Fruit fly (Drosophila melanogaster) whole organism, larva: ENCODE measurements around the gene put.
A peak's percentile ranks its signal among the peaks of the same experiment; 100 is the strongest.

ENCODE experiments used
- noc ChIP-seq: fragments of 200-800 bp; sonication (Bioruptor generic); optimal IDR thresholded peaks from 3 replicates; lab custom pipeline; 2019; ENCODE audit warnings: missing biosample characterization, mild to moderate bottlenecking, missing genetic modification characterization, moderate library complexity

The put gene

dm6 chr3R:14653039-14653852 is 27.7 kb upstream of the put start:
- no peak for TF ChIP-seq noc (tag; lab: Kevin White, UChicago)

- TF ChIP-seq noc (tag; lab: Kevin White, UChicago) = no peak
Measured at dm6 chr3R:14652301-14652880, 26.9 kb upstream of the put start.

- peak; percentile 3 for TF ChIP-seq noc (tag; lab: Kevin White, UChicago)
Measured at dm6 chr3R:14651076-14651662, 25.7 kb upstream of the put start.

dm6 chr3R:14650367-14650766 is 24.9 kb upstream of the put start:
- no peak for TF ChIP-seq noc (tag; lab: Kevin White, UChicago)

- TF ChIP-seq noc (tag; lab: Kevin White, UChicago) = peak; percentile 96
Measured at dm6 chr3R:14649307-14650239, 24.1 kb upstream of the put start.

- TF ChIP-seq noc (tag; lab: Kevin White, UChicago) = no peak
Measured at dm6 chr3R:14642463-14642862, 17.0 kb upstream of the put start, which contains the start of gene CG7886. TSS of gene CG7886 (minus strand) at chr3R:14642563.

- TF ChIP-seq noc (tag; lab: Kevin White, UChicago) = no peak
Measured at dm6 chr3R:14631911-14632310, 6.4 kb upstream of the put start.

dm6 chr3R:14630119-14630623 is 4.7 kb upstream of the put start, which contains the start of gene Cad88C:
TSS of gene Cad88C (plus strand) at chr3R:14630478.
- TF ChIP-seq noc (tag; lab: Kevin White, UChicago) = no peak

- no peak for TF ChIP-seq noc (tag; lab: Kevin White, UChicago)
Measured at dm6 chr3R:14626781-14627180, 1.3 kb upstream of the put start.

dm6 chr3R:14624671-14625070 is 832 bp downstream of the put start:
- TF ChIP-seq noc (tag; lab: Kevin White, UChicago) = no peak

dm6 chr3R:14624088-14624619 is 1.3 kb downstream of the put start:
- no peak for TF ChIP-seq noc (tag; lab: Kevin White, UChicago)

- no peak for TF ChIP-seq noc (tag; lab: Kevin White, UChicago)
Measured at dm6 chr3R:14622571-14622970, 2.9 kb downstream of the put start.

- TF ChIP-seq noc (tag; lab: Kevin White, UChicago) = no peak
Measured at dm6 chr3R:14608892-14609692, 16.4 kb downstream of the put start, which contains the start of gene CG14853. TSS of gene CG14853 (plus strand) at chr3R:14609642.

- no peak for TF ChIP-seq noc (tag; lab: Kevin White, UChicago)
Measured at dm6 chr3R:14597935-14598424, 27.5 kb downstream of the put start.
